Fruit fly (Drosophila melanogaster): ENCODE results near the gene dmGlut.

DNA sequence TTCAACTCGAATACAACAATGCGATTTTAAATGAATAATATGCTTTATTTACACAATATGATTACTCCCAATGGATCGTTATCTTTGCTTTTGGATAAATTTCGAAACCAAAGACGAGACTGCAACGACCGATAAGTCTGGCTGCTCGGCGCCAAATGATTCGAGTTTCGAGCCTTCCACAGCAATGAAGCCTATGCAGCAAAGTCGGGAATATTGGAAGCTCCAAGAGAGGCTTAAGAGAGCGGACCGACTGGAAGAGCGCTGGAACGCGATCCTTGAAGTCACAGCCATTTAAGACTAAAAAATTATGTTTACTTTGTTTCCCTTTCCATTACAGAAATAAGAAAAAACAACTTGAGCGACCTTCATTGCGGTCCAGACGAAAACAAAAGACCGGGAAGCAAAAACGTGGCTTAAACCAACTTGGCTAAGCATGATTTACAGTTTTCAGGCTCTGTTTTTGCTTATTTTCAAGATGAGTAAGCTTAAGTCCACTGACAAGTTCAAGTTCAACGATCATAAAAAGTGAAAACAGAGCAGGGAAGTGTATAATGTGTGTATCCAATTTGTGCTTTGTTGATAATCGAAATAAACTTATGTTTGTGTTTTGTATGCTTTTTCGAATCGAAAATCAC, 39.5 kb downstream of the dmGlut start, which contains the start of gene firl:
- TF ChIP-seq cic (GFP tag; optimal IDR thresholded peaks at IDR 0.05), result no peak
- no peak for TF ChIP-seq Clk (GFP tag; optimal IDR thresholded peaks at IDR 0.05)
- no peak for TF ChIP-seq Mnt (GFP tag; optimal IDR thresholded peaks at IDR 0.05)
- TF ChIP-seq Crg-1 (GFP tag; optimal IDR thresholded peaks at IDR 0.05), result no peak
- TF ChIP-seq CG5204 (GFP tag; optimal IDR thresholded peaks at IDR 0.05), result no peak
- TF ChIP-seq Hr96 (GFP tag; optimal IDR thresholded peaks at IDR 0.05), result no peak
- no peak for TF ChIP-seq ovo (GFP tag; optimal IDR thresholded peaks at IDR 0.05)
- TF ChIP-seq cnc (optimal IDR thresholded peaks at IDR 0.05), result no peak
- no peak for TF ChIP-seq CG1620 (GFP tag; optimal IDR thresholded peaks at IDR 0.05)
- no peak for TF ChIP-seq CG11617 (GFP tag; optimal IDR thresholded peaks at IDR 0.05)
